Worm (Caenorhabditis elegans): ENCODE results near the gene col-174.

- TF ChIP-seq lin-39 (tag; optimal IDR thresholded peaks at IDR 0.05) (no peak), zag-1 (tag; optimal IDR thresholded peaks at IDR 0.05) (no peak)
Observed at ce11 chrX:7547696-7548095, 1.1 kb downstream of the col-174 start.
